Worm (Caenorhabditis elegans): ENCODE measurements around the gene Y116F11B.17.

ce11 chrV:19790248-19790647 is 31.7 kb downstream of the Y116F11B.17 start:
- TF ChIP-seq lsy-2 (tag; optimal IDR thresholded peaks at IDR 0.05): no peak
- TF ChIP-seq lin-39 (tag; optimal IDR thresholded peaks at IDR 0.05): no peak
- TF ChIP-seq fos-1 (tag; optimal IDR thresholded peaks at IDR 0.05): no peak
- no peak for TF ChIP-seq mab-5 (tag; optimal IDR thresholded peaks at IDR 0.05)
- no peak for TF ChIP-seq dmd-4 (tag; optimal IDR thresholded peaks at IDR 0.05)
- TF ChIP-seq skn-1 (tag; optimal IDR thresholded peaks at IDR 0.05): no peak
- TF ChIP-seq nhr-6 (tag; optimal IDR thresholded peaks at IDR 0.05): no peak
- no peak for TF ChIP-seq mdl-1 (tag; optimal IDR thresholded peaks at IDR 0.05)
- TF ChIP-seq sma-9 (GFP tag; optimal IDR thresholded peaks at IDR 0.05): no peak
- TF ChIP-seq sma-9 (tag; optimal IDR thresholded peaks at IDR 0.05): no peak
- TF ChIP-seq crh-2 (tag; optimal IDR thresholded peaks at IDR 0.05): no peak
- no peak for TF ChIP-seq elt-1 (tag; optimal IDR thresholded peaks at IDR 0.05)
- no peak for TF ChIP-seq elt-3 (tag; optimal IDR thresholded peaks at IDR 0.05)
- no peak for TF ChIP-seq mbf-1 (tag; optimal IDR thresholded peaks at IDR 0.05)
- TF ChIP-seq ZK546.5 (tag; optimal IDR thresholded peaks at IDR 0.05): no peak
